Worm (Caenorhabditis elegans): ENCODE results near the gene fbf-1.
"Not testable (repeated sequence)": the region's sequence is repeated elsewhere in the genome, so short reads cannot be mapped to it uniquely, and the experiment has no call there.

Gene fbf-1

DNA sequence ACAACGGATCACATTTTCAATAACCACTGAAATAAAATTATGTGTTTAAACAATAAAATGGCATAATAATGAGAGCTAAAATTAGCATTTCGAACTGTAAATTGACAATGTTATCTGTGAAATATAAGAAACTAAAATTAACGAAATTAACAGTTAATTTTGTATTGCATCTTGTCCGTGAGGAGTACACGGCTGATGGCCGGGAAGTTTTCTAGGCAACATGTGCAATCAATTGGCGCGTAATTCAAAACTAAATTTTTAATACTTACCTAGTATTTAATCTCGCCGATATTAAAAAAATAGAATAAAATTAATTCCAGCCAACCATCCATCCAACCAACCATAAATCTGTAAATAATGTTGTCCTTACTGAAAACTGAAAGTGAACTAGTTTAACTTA is 19.1 kb downstream of the fbf-1 start (continued):
- TF ChIP-seq ccch-3 (GFP tag; optimal IDR thresholded peaks at IDR 0.05) (peak; percentile 56), mxl-1 (tag; optimal IDR thresholded peaks at IDR 0.05) (no peak), F57C9.4 (tag; optimal IDR thresholded peaks at IDR 0.05) (no peak), efl-1 (GFP tag; optimal IDR thresholded peaks at IDR 0.05) (peak; percentile 58), T26A5.8 (tag; optimal IDR thresholded peaks at IDR 0.05) (no peak), bed-1 (GFP tag; IDR thresholded peaks at IDR 0.05) (no peak), B0336.3 (GFP tag; IDR thresholded peaks at IDR 0.05) (no peak), dox-1 (GFP tag; IDR thresholded peaks at IDR 0.05) (peak; percentile 51; the same call in 1 of the 2 replicates), F22D6.2 (tag; optimal IDR thresholded peaks at IDR 0.05) (peak; percentile 56), ztf-28 (GFP tag; IDR thresholded peaks at IDR 0.05) (0 out of 2 replicates have a peak, but pooled peaks have one; percentile 11), ceh-91 (GFP tag; IDR thresholded peaks at IDR 0.05) (no peak), ceh-27 (GFP tag; optimal IDR thresholded peaks at IDR 0.05) (peak; percentile 73), hrde-1 (tag; optimal IDR thresholded peaks at IDR 0.05; ENCODE audit: borderline replicate concordance) (no peak), mcd-1 (GFP tag; IDR thresholded peaks at IDR 0.05) (peak; percentile 73), hlh-12 (tag; optimal IDR thresholded peaks at IDR 0.05) (no peak), lin-54 (GFP tag; optimal IDR thresholded peaks at IDR 0.05) (peak; percentile 91), athp-1 (tag; optimal IDR thresholded peaks at IDR 0.05) (peak; percentile 4), hmg-20 (GFP tag; IDR thresholded peaks at IDR 0.05) (peak; percentile 48; the same call in 1 of the 2 replicates), akir-1 (GFP tag; optimal IDR thresholded peaks at IDR 0.05) (no peak), lir-1 (GFP tag; conservative IDR thresholded peaks at IDR 0.05) (peak; percentile 59; the same call in 1 of the 2 replicates), nfyb-1 (GFP tag; IDR thresholded peaks at IDR 0.05) (peak; percentile 47; the same call in 1 of the 2 replicates), C06A6.2 (GFP tag; conservative IDR thresholded peaks at IDR 0.05) (no peak), zfh-2 (GFP tag; conservative IDR thresholded peaks at IDR 0.05) (no peak), die-1 (tag; optimal IDR thresholded peaks at IDR 0.05) (no peak), F33H1.4 (GFP tag; IDR thresholded peaks at IDR 0.05) (peak; percentile 42), lsl-1 (GFP tag; optimal IDR thresholded peaks at IDR 0.05) (peak; percentile 24), ztf-6 (GFP tag; IDR thresholded peaks at IDR 0.05) (no peak), madf-10 (tag; optimal IDR thresholded peaks at IDR 0.05) (peak; percentile 68), egl-18 (GFP tag; IDR thresholded peaks at IDR 0.05) (no peak), ztf-25 (GFP tag; IDR thresholded peaks at IDR 0.05) (no peak)

DNA sequence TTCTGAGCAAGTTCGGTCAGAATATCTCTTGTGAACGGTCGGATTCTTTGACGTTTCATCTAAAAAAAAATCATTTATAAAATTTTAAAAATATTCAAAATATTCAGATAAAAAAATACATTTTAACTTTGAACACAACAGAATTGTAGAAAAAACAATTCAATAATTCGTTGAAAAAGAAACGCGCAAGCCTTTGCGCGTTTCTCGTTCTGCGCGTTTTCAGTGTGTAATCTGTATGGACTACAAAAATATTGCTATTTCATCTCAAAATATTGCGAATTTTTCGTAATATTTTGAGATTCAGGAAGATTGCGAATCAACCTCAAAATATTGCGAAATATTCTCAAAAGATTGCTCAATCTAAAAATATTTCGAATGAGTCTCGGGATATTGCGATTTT is 24.7 kb downstream of the fbf-1 start, which contains the start of gene R12C12.7:
TSS of gene R12C12.7 (minus strand) at position 59 of the 400 bp plus-strand sequence.
- TF ChIP-seq nhr-80 (tag; optimal IDR thresholded peaks at IDR 0.05) (peak; percentile 32), athp-1 (tag; optimal IDR thresholded peaks at IDR 0.05) (no peak), cebp-1 (GFP tag; IDR thresholded peaks at IDR 0.05) (peak; percentile 41; the same call in 1 of the 2 replicates), cebp-1 (tag; optimal IDR thresholded peaks at IDR 0.05) (peak; percentile 76), ztf-18 (tag; optimal IDR thresholded peaks at IDR 0.05) (peak; percentile 89)

DNA sequence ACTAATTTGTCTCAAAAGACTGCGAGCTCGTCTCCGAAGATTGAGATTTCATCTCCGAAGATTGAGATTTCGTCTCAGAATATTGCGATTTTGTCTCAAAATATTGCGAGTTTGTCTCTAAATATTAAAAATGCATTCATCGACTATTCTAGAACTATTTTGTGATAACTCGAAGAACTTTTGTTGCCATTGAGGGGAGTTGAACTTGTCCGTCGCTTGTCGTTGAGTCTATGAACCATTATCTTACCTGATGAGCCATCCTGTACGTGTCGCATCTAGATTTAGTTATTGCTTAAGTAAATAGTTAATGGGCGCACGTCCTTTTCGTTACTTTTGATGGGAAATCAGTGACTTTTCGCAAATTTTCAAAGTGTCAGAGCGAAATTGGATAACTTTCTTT is 26.1 kb downstream of the fbf-1 start:
- TF ChIP-seq madf-3 (GFP tag; IDR thresholded peaks at IDR 0.05) (0 out of 2 replicates have a peak, but pooled peaks have one; percentile 43), attf-6 (GFP tag; IDR thresholded peaks at IDR 0.05) (peak; percentile 54; the same call in 1 of the 2 replicates), D2030.7 (GFP tag; IDR thresholded peaks at IDR 0.05) (peak; percentile 64), ekl-4 (GFP tag; IDR thresholded peaks at IDR 0.05) (peak; percentile 61; the same call in 1 of the 2 replicates), hmg-1.2 (GFP tag; IDR thresholded peaks at IDR 0.05) (0 out of 2 replicates have a peak, but pooled peaks have one; percentile 23), madf-6 (GFP tag; IDR thresholded peaks at IDR 0.05) (peak; percentile 55; the same call in 1 of the 2 replicates), lin-26 (GFP tag; IDR thresholded peaks at IDR 0.05) (peak; percentile 84), tbp1 (GFP tag; optimal IDR thresholded peaks at IDR 0.05) (peak; percentile 44), Y56A3A.18 (GFP tag; IDR thresholded peaks at IDR 0.05) (0 out of 2 replicates have a peak, but pooled peaks have one; percentile 60), rcor-1 (GFP tag; IDR thresholded peaks at IDR 0.05) (0 out of 2 replicates have a peak, but pooled peaks have one; percentile 44), rpc-1 (tag; optimal IDR thresholded peaks at IDR 0.05) (peak; percentile 39), ceh-58 (GFP tag; IDR thresholded peaks at IDR 0.05) (peak; percentile 47; the same call in 1 of the 2 replicates), hsf-1 (GFP tag; IDR thresholded peaks at IDR 0.05) (peak; percentile 70; the same call in 1 of the 2 replicates), ztf-25 (GFP tag; IDR thresholded peaks at IDR 0.05) (0 out of 2 replicates have a peak, but pooled peaks have one; percentile 59)
- not testable (repeated sequence) for TF ChIP-seq rpc-1 (optimal IDR thresholded peaks at IDR 0.05)

All from whole organism, young adult.